Worm (Caenorhabditis elegans) whole organism, mixed stage, embryonic: ENCODE data around the gene F56D6.6.
A peak's percentile ranks its signal among the peaks of the same experiment; 100 is the strongest.

ENCODE experiments used
- ceh-39 ChIP-seq: fragments of 150-350 bp; optimal IDR thresholded peaks from 2 replicates; lab custom pipeline; 2014; ENCODE audit warnings: missing biosample characterization, missing genetic modification characterization
- ceh-43 ChIP-seq: fragments of 200-800 bp; sonication (Bioruptor generic); optimal IDR thresholded peaks from 2 replicates; lab custom pipeline; 2018; ENCODE audit warnings: mild to moderate bottlenecking, missing genetic modification characterization, moderate library complexity, missing compliant biosample characterization
- elt-1 ChIP-seq: sonication (generic microtip); optimal IDR thresholded peaks from 2 replicates; lab custom pipeline; 2017; ENCODE audit warnings: missing genetic modification characterization, mild to moderate bottlenecking, missing compliant biosample characterization, antibody characterized with exemption, moderate library complexity, borderline replicate concordance; ENCODE audit not compliant: insufficient read depth
- elt-3 ChIP-seq: fragments of 150-350 bp; optimal IDR thresholded peaks from 2 replicates; lab custom pipeline; 2014; ENCODE audit warnings: missing biosample characterization, missing genetic modification characterization
- hlh-1 ChIP-seq: fragments of 150-350 bp; optimal IDR thresholded peaks from 2 replicates; lab custom pipeline; 2014; ENCODE audit warnings: missing biosample characterization, missing genetic modification reagents, missing genetic modification characterization
- lsy-2 ChIP-seq: fragments of 150-350 bp; optimal IDR thresholded peaks from 2 replicates; lab custom pipeline; 2014; ENCODE audit warnings: missing biosample characterization, missing genetic modification characterization
- nhr-237 ChIP-seq: fragments of 150-350 bp; optimal IDR thresholded peaks from 2 replicates; lab custom pipeline; 2014; ENCODE audit warnings: missing biosample characterization, missing genetic modification characterization
- nhr-28 ChIP-seq: fragments of 150-350 bp; optimal IDR thresholded peaks from 2 replicates; lab custom pipeline; 2014; ENCODE audit warnings: missing biosample characterization, missing genetic modification characterization
- unc-39 ChIP-seq: fragments of 150-350 bp; optimal IDR thresholded peaks from 2 replicates; lab custom pipeline; 2014; ENCODE audit warnings: missing biosample characterization, missing genetic modification characterization
- unc-62 ChIP-seq: fragments of 150-350 bp; optimal IDR thresholded peaks from 2 replicates; lab custom pipeline; 2014; ENCODE audit warnings: missing biosample characterization, missing genetic modification reagents, missing genetic modification characterization
- zip-8 ChIP-seq: fragments of 150-350 bp; optimal IDR thresholded peaks from 2 replicates; lab custom pipeline; 2014; ENCODE audit warnings: missing biosample characterization, missing genetic modification characterization

DNA sequence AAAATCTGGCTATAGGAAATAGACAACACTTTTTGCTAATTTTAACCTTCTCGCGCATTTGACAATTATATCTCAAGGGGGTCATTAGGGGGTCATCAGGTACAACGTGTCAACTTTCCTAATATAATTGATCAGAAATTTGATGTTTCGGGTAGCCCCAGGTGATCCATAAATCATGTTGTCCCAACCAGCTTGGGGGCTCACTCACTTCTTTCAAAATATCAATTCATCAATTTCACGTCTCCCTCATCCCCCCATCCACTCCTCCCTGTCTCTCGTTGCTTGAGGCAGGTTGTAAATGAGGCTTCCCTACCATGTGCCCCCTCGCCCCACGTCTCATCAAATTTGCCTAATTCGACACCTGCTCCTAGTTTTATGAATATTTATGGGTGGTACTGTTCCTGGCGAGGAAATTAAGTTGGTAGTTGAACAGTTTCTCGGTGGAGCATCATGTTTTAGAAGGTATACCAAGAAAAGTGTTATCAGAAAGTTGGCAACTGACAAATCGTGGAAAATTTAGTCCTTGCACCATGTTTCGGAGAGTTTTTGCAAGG is 45.0 kb upstream of the F56D6.6 start:
- TF ChIP-seq unc-62 (GFP tag; lab: Kevin White, UChicago) (peak; percentile 76), elt-3 (no peak), lsy-2 (tag; lab: Kevin White, UChicago) (no peak), elt-1 (tag; lab: Kevin White, UChicago) (no peak), nhr-28 (tag; lab: Kevin White, UChicago) (no peak), zip-8 (tag; lab: Kevin White, UChicago) (no peak), ceh-39 (no peak), hlh-1 (tag; lab: Kevin White, UChicago) (no peak), unc-39 (no peak), ceh-43 (GFP tag; lab: Kevin White, UChicago) (no peak), nhr-237 (tag; lab: Kevin White, UChicago) (no peak)
